Fruit fly (Drosophila melanogaster) whole organism, pupa: ENCODE measurements around the gene BORCS6.

Source experiments
- CG12605 ChIP-seq: fragments of 200-800 bp; sonication (Bioruptor generic); IDR thresholded peaks from 2 replicates; pipeline ENCODE4 v1.3.6; 2022; ENCODE audit warnings: missing biosample characterization, missing genetic modification characterization
- CG13204 ChIP-seq: fragments of 200-800 bp; sonication (Bioruptor generic); optimal IDR thresholded peaks from 2 replicates; lab custom pipeline; 2018; ENCODE audit warnings: missing biosample characterization, mild to moderate bottlenecking, missing genetic modification characterization, moderate library complexity
- CG4496 ChIP-seq: fragments of 200-800 bp; sonication (Bioruptor generic); IDR thresholded peaks from 3 replicates; pipeline ENCODE4 v1.3.6; 2022; ENCODE audit warnings: missing biosample characterization, missing genetic modification characterization
- CG9948 ChIP-seq: fragments of 200-800 bp; sonication (Bioruptor generic); optimal IDR thresholded peaks from 2 replicates; lab custom pipeline; 2018; ENCODE audit warnings: missing biosample characterization, mild to moderate bottlenecking, missing genetic modification characterization, moderate library complexity
- D1 ChIP-seq: fragments of 200-800 bp; sonication (Bioruptor generic); optimal IDR thresholded peaks from 2 replicates; lab custom pipeline; 2018; ENCODE audit warnings: missing biosample characterization, mild to moderate bottlenecking, missing genetic modification characterization, moderate library complexity
- EcR ChIP-seq: fragments of 200-800 bp; sonication (Bioruptor generic); optimal IDR thresholded peaks from 3 replicates; lab custom pipeline; 2019; ENCODE audit warnings: missing biosample characterization, missing genetic modification characterization, mild to moderate bottlenecking, moderate library complexity, missing genetic modification reagents

- TF ChIP-seq CG12605: no peak
- 0 out of 3 replicates have a peak, but pooled peaks have one; percentile 17 for TF ChIP-seq CG4496
- TF ChIP-seq EcR (GFP tag; lab: Kevin White, UChicago): peak; percentile 20
- TF ChIP-seq D1: no peak
- no peak for TF ChIP-seq CG9948 (tag; lab: Kevin White, UChicago)
- TF ChIP-seq CG13204 (GFP tag; lab: Kevin White, UChicago): no peak
Measured at dm6 chr3L:548304-549198, 7.9 kb downstream of the BORCS6 start.
